Worm (Caenorhabditis elegans) whole organism, L4 larva: ENCODE data around the gene F56H9.9.

Experiments
- F44E2.7 ChIP-seq: fragments of 200-800 bp; sonication (Bioruptor generic); IDR thresholded peaks from 2 replicates; pipeline ENCODE4 v2.1.2; 2022; ENCODE audit warnings: missing genetic modification characterization, missing compliant biosample characterization
- F49E8.2 ChIP-seq: sonication (generic microtip); optimal IDR thresholded peaks from 2 replicates; lab custom pipeline; 2016; ENCODE audit warnings: missing compliant biosample characterization, mild to moderate bottlenecking, missing genetic modification characterization, borderline replicate concordance
- T20F7.1 ChIP-seq: fragments of 200-800 bp; sonication (Bioruptor generic); optimal IDR thresholded peaks from 2 replicates; lab custom pipeline; 2018; ENCODE audit warnings: mild to moderate bottlenecking, missing genetic modification characterization, missing compliant biosample characterization
- Y75B8A.6 ChIP-seq: fragments of 200-800 bp; sonication (Bioruptor generic); IDR thresholded peaks from 2 replicates; pipeline ENCODE4 v1.3.6; 2022; ENCODE audit warnings: missing genetic modification reagents, missing genetic modification characterization, missing compliant biosample characterization
- aly-2 ChIP-seq: sonication (generic microtip); optimal IDR thresholded peaks from 2 replicates; lab custom pipeline; 2018; ENCODE audit warnings: missing biosample characterization, missing genetic modification characterization
- ama-1 ChIP-seq: fragments of 150-350 bp; optimal IDR thresholded peaks from 2 replicates; lab custom pipeline; 2014; ENCODE audit warnings: inconsistent platforms, mixed read lengths
- arid-1 ChIP-seq: fragments of 200-800 bp; sonication (Bioruptor generic); conservative IDR thresholded peaks from 2 replicates; pipeline ENCODE4 v1.3.6; 2022; ENCODE audit warnings: missing genetic modification reagents, missing genetic modification characterization, missing compliant biosample characterization
- ceh-28 ChIP-seq: fragments of 150-350 bp; optimal IDR thresholded peaks from 2 replicates; lab custom pipeline; 2014; ENCODE audit warnings: missing biosample characterization, missing genetic modification reagents, missing genetic modification characterization
- ceh-82 ChIP-seq: sonication (generic microtip); optimal IDR thresholded peaks from 2 replicates; lab custom pipeline; 2017; ENCODE audit warnings: missing biosample characterization, missing genetic modification characterization
- ces-1 ChIP-seq: fragments of 150-350 bp; sonication (generic microtip); optimal IDR thresholded peaks from 4 replicates; lab custom pipeline; 2014; ENCODE audit warnings: missing biosample characterization, missing genetic modification reagents, missing genetic modification characterization
- dmd-8 ChIP-seq: fragments of 200-800 bp; sonication (Bioruptor generic); IDR thresholded peaks from 2 replicates; pipeline ENCODE4 v1.3.6; 2022; ENCODE audit warnings: missing genetic modification characterization, missing compliant biosample characterization
- dpl-1 ChIP-seq: fragments of 150-350 bp; optimal IDR thresholded peaks from 2 replicates; lab custom pipeline; 2014; ENCODE audit warnings: missing biosample characterization, missing genetic modification reagents, missing genetic modification characterization
- dve-1 ChIP-seq: sonication (generic microtip); optimal IDR thresholded peaks from 2 replicates; lab custom pipeline; 2017; ENCODE audit warnings: antibody characterized with exemption, mild to moderate bottlenecking, missing genetic modification characterization, missing compliant biosample characterization; ENCODE audit not compliant: insufficient read depth
- egl-27 ChIP-seq: sonication (generic microtip); optimal IDR thresholded peaks from 3 replicates; lab custom pipeline; 2017; ENCODE audit warnings: missing biosample characterization, missing genetic modification reagents, missing genetic modification characterization
- fkh-10 ChIP-seq: fragments of 150-350 bp; optimal IDR thresholded peaks from 2 replicates; lab custom pipeline; 2014; ENCODE audit warnings: missing biosample characterization, missing genetic modification reagents, missing genetic modification characterization
- lim-7 ChIP-seq: fragments of 200-800 bp; sonication (Bioruptor generic); IDR thresholded peaks from 2 replicates; pipeline ENCODE4 v1.3.6; 2022; ENCODE audit warnings: missing genetic modification characterization, missing compliant biosample characterization
- lin-1 ChIP-seq: fragments of 200-800 bp; sonication (Bioruptor generic); IDR thresholded peaks from 2 replicates; pipeline ENCODE4 v1.3.6; 2022; ENCODE audit warnings: missing genetic modification reagents, missing genetic modification characterization, missing compliant biosample characterization
- lin-13 ChIP-seq: fragments of 150-350 bp; optimal IDR thresholded peaks from 2 replicates; lab custom pipeline; 2014; ENCODE audit warnings: missing biosample characterization, missing genetic modification reagents, missing genetic modification characterization
- madf-5 ChIP-seq, 2 experiments: fragments of 200-800 bp; sonication (Bioruptor generic); IDR thresholded peaks; 2 replicates each; pipeline ENCODE4 v1.3.6; 2022; ENCODE audit warnings: missing compliant biosample characterization in 2 of 2, missing genetic modification characterization in 2 of 2
- mep-1 ChIP-seq: fragments of 150-350 bp; sonication (generic microtip); optimal IDR thresholded peaks from 3 replicates; lab custom pipeline; 2014; ENCODE audit warnings: missing biosample characterization, missing genetic modification characterization
- mes-2 ChIP-seq: sonication (generic microtip); optimal IDR thresholded peaks from 2 replicates; lab custom pipeline; 2016; ENCODE audit warnings: missing genotype, mild to moderate bottlenecking, missing genetic modification characterization, missing compliant biosample characterization; ENCODE audit not compliant: poor library complexity, severe bottlenecking
- nhr-42 ChIP-seq: fragments of 200-800 bp; sonication (Bioruptor generic); IDR thresholded peaks from 2 replicates; pipeline ENCODE4 v1.3.6; 2022; ENCODE audit warnings: missing genetic modification characterization, missing compliant biosample characterization
- nhr-48 ChIP-seq: sonication (generic microtip); optimal IDR thresholded peaks from 2 replicates; lab custom pipeline; 2016; ENCODE audit warnings: mild to moderate bottlenecking, missing genetic modification characterization, missing compliant biosample characterization
- nhr-76 ChIP-seq: fragments of 150-350 bp; optimal IDR thresholded peaks from 2 replicates; lab custom pipeline; 2014; ENCODE audit warnings: missing biosample characterization, missing genetic modification characterization
- pha-4 ChIP-seq, 2 experiments: fragments of 150-350 bp in 1 of 2; fragments of 200-800 bp in 1 of 2; sonication (Bioruptor generic) in 1 of 2; IDR thresholded peaks in 1 of 2; optimal IDR thresholded peaks in 1 of 2; 2 replicates each; pipeline versions ENCODE4 v1.3.6 to Lab custom; 2014 to 2022; ENCODE audit warnings: missing genetic modification characterization in 2 of 2, missing genetic modification reagents in 2 of 2, missing biosample characterization in 1 of 2, missing compliant biosample characterization in 1 of 2
- pqm-1 ChIP-seq: sonication (generic microtip); optimal IDR thresholded peaks from 2 replicates; lab custom pipeline; 2017; ENCODE audit warnings: missing biosample characterization, missing genetic modification characterization
- rbr-2 ChIP-seq: sonication (generic microtip); optimal IDR thresholded peaks from 2 replicates; lab custom pipeline; 2016; ENCODE audit warnings: missing genotype, missing genetic modification characterization, missing compliant biosample characterization
- set-16 ChIP-seq: fragments of 200-800 bp; sonication (Bioruptor generic); IDR thresholded peaks from 2 replicates; pipeline ENCODE4 v1.3.6; 2022; ENCODE audit warnings: missing genetic modification reagents, missing genetic modification characterization, missing compliant biosample characterization
- snpc-4 ChIP-seq: fragments of 150-350 bp; optimal IDR thresholded peaks from 2 replicates; lab custom pipeline; 2014; ENCODE audit warnings: missing biosample characterization, missing genetic modification characterization
- spr-1 ChIP-seq: sonication (generic microtip); optimal IDR thresholded peaks from 2 replicates; lab custom pipeline; 2016; ENCODE audit warnings: mild to moderate bottlenecking, missing genetic modification characterization, missing compliant biosample characterization
- spr-3 ChIP-seq: fragments of 200-800 bp; sonication (Bioruptor generic); optimal IDR thresholded peaks from 2 replicates; lab custom pipeline; 2018; ENCODE audit warnings: mild to moderate bottlenecking, missing genetic modification characterization, missing compliant biosample characterization
- unc-62 ChIP-seq, 3 experiments: fragments of 150-350 bp in 1 of 3; sonication (generic microtip); optimal IDR thresholded peaks in 2 of 3; peaks in 1 of 3; 1 replicate in 1 of 3; 2 replicates in 2 of 3; lab custom pipeline; 2014 to 2017; ENCODE audit warnings: missing biosample characterization in 3 of 3, missing genetic modification characterization in 3 of 3, missing genetic modification reagents in 3 of 3, missing genotype in 1 of 3
- zag-1 ChIP-seq: fragments of 150-350 bp; optimal IDR thresholded peaks from 2 replicates; lab custom pipeline; 2014; ENCODE audit warnings: missing biosample characterization, missing genetic modification characterization

Gene F56H9.9

ce11 chrV:12624371-12624770, at the start of gene F56H9.9:
Gene F56H9.9, minus strand, starts transcription at chrV:12624471.
- no peak for TF ChIP-seq spr-3 (GFP tag; lab: Kevin White, UChicago)
- TF ChIP-seq rbr-2 (tag; lab: Kevin White, UChicago), result no peak
- TF ChIP-seq dpl-1, result no peak
- no peak for TF ChIP-seq dmd-8 (GFP tag; lab: Robert Waterston, UW)
- TF ChIP-seq arid-1, result no peak
- TF ChIP-seq lin-13, result no peak
- TF ChIP-seq lim-7 (GFP tag; lab: Robert Waterston, UW), result no peak
- TF ChIP-seq aly-2, result no peak

DNA sequence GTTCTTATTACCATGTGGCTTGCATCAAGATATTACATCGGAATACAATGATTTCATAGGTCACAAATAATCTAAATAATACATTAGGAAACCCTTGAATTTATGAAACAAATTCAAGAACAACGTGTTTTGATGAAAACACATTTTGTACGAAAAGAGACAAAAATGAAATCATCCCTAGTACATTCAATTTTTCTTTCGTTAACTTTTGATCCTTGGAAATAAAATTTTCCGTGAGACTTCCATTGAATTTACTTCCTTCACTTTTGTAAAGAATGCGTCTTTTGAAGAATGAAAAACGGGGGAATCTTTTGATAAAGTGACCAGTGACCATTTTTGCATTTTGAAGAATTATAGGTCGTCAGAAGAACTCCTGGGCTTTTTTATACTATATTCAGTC, 49.5 kb upstream of the F56H9.9 start:
- TF ChIP-seq spr-1 (tag; lab: Kevin White, UChicago) (no peak), fkh-10 (GFP tag; lab: Kevin White, UChicago) (peak; percentile 48)

DNA sequence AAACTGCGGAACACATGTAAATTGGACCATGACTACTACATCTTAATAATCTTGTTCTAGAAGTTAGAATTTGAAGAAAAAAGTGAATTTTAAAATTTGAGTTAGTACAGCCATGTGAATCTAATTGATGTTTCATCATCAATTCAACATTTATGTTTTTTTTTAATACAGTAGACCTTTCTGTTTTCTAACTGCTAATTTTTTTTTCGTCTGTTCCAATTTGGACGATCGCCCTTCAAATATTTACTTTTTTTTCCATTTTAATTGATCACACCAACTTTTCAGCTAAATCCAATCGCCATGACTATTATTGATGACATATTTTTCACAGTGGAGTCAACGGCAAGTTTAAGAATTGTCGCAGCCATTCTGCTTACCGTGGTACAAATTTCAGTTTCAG, 46.3 kb upstream of the F56H9.9 start, which contains the start of gene srx-116:
TSS of gene srx-116 (plus strand) at position 301 of the 400 bp plus-strand sequence.
- TF ChIP-seq lin-13 (no peak), ama-1 (lab: Kevin White, UChicago) (no peak), zag-1 (tag; lab: Kevin White, UChicago) (no peak), F44E2.7 (GFP tag; lab: Robert Waterston, UW) (no peak)

DNA sequence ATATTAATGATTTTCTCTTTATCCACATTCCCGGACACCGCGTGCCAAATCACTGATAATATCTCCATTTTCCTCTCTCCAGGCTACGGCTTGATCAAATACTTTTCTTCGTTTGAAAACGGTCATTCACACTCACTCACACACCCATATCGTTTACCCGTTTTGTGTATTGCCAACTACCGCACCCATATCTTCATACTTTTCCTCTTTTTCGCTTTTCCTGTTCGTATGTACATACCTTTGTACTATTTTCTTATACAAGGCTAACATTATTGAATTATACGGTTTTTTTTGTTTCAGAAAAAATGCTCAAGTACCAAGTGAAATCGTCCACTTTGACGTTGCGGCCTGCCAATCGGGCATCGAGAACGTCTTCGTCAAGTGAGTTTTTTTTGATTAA, 43.7 kb upstream of the F56H9.9 start, which contains the start of gene W05B10.4:
TSS of gene W05B10.4 (plus strand) at position 301 of the 400 bp plus-strand sequence.
- TF ChIP-seq lin-1 (GFP tag; lab: Robert Waterston, UW) (no peak), Y75B8A.6 (GFP tag; lab: Robert Waterston, UW) (no peak), spr-1 (tag; lab: Kevin White, UChicago) (no peak), T20F7.1 (no peak), mes-2 (tag; lab: Kevin White, UChicago) (no peak), ceh-28 (tag; lab: Kevin White, UChicago) (no peak), set-16 (no peak), madf-5 (GFP tag; IDR thresholded peaks at IDR 0.05; lab: Robert Waterston, UW) (no peak), mep-1 (tag; lab: Kevin White, UChicago) (no peak), nhr-76 (no peak), nhr-42 (GFP tag; lab: Robert Waterston, UW) (no peak), pha-4 (GFP tag; IDR thresholded peaks at IDR 0.05; lab: Robert Waterston, UW) (no peak), pha-4 (tag; optimal IDR thresholded peaks at IDR 0.05; lab: Kevin White, UChicago) (no peak), snpc-4 (tag; lab: Kevin White, UChicago) (no peak), egl-27 (tag; lab: Kevin White, UChicago) (no peak), dmd-8 (GFP tag; lab: Robert Waterston, UW) (no peak), lim-7 (GFP tag; lab: Robert Waterston, UW) (no peak), nhr-48 (tag; lab: Kevin White, UChicago) (no peak)

ce11 chrV:12667397-12667796, 43.1 kb upstream of the F56H9.9 start:
- no peak for TF ChIP-seq pqm-1 (tag; lab: Kevin White, UChicago)
- TF ChIP-seq unc-62 (GFP tag; optimal IDR thresholded peaks at IDR 0.05 in 1 of 2; lab: Kevin White, UChicago), result peak in 1 of 2 experiments; percentile 28
- no peak for TF ChIP-seq unc-62 (tag; optimal IDR thresholded peaks at IDR 0.05; lab: Kevin White, UChicago)

ce11 chrV:12663386-12663785, 39.1 kb upstream of the F56H9.9 start:
- no peak for TF ChIP-seq ces-1 (GFP tag; lab: Kevin White, UChicago)
- no peak for TF ChIP-seq dve-1 (tag; lab: Kevin White, UChicago)
- TF ChIP-seq F49E8.2, result no peak
- no peak for TF ChIP-seq ceh-82 (tag; lab: Kevin White, UChicago)
